Worm (Caenorhabditis elegans): ENCODE results near the gene T26H5.9.

Gene T26H5.9

ce11 chrV:15479825-15480224, 35.1 kb downstream of the T26H5.9 start:
- TF ChIP-seq scrt-1 (GFP tag; IDR thresholded peaks at IDR 0.05) (no peak), hmbx-1 (tag; optimal IDR thresholded peaks at IDR 0.05) (no peak), ceh-13 (GFP tag; optimal IDR thresholded peaks at IDR 0.05) (no peak), ceh-36 (tag; optimal IDR thresholded peaks at IDR 0.05) (no peak), aly-1 (tag; optimal IDR thresholded peaks at IDR 0.05) (no peak), ets-7 (tag; optimal IDR thresholded peaks at IDR 0.05) (no peak), hmg-4 (GFP tag; optimal IDR thresholded peaks at IDR 0.05) (no peak), ama-1 (optimal IDR thresholded peaks at IDR 0.05) (no peak), B0310.2 (tag; optimal IDR thresholded peaks at IDR 0.05) (no peak), hnd-1 (tag; optimal IDR thresholded peaks at IDR 0.05) (no peak), sea-1 (GFP tag; conservative IDR thresholded peaks at IDR 0.05) (no peak), tbx-37 (GFP tag; conservative IDR thresholded peaks at IDR 0.05) (no peak)

DNA sequence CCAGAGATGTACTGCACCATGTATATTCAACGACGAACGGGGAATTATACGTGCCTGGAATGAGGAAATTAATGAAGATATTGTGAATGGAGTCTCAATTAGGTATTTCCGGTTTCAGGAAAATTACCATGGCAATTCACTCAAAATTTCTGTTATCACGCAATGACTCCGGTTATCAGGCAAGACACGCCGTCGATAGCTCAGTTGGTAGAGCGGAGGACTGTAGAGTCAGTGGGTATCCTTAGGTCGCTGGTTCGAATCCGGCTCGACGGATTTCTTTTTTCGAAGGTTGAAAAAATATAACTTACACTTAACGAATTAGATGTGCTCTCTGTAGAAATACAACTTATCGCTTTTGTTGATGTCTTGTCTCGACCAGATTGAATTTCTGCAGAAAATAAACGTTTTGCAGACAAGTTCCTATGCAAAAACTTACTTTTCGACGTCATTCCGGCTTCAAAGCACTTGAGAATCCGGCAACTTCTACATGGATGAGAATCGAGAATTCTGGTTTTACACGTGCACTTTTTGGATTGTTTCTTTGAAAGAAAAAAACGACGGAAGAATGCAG, 35.9 kb downstream of the T26H5.9 start:
- TF ChIP-seq tbx-37 (GFP tag; conservative IDR thresholded peaks at IDR 0.05): no peak
- no peak for TF ChIP-seq hnd-1 (tag; optimal IDR thresholded peaks at IDR 0.05)
- no peak for TF ChIP-seq hmbx-1 (tag; optimal IDR thresholded peaks at IDR 0.05)
- no peak for TF ChIP-seq ceh-36 (tag; optimal IDR thresholded peaks at IDR 0.05)
- TF ChIP-seq pes-1 (GFP tag; IDR thresholded peaks at IDR 0.05): no peak
- no peak for TF ChIP-seq tbx-11 (GFP tag; IDR thresholded peaks at IDR 0.05)
- TF ChIP-seq ceh-13 (GFP tag; optimal IDR thresholded peaks at IDR 0.05): no peak
- no peak for TF ChIP-seq ets-7 (tag; optimal IDR thresholded peaks at IDR 0.05)
- no peak for TF ChIP-seq F13C5.2 (tag; optimal IDR thresholded peaks at IDR 0.05)
- no peak for TF ChIP-seq tra-4 (tag; optimal IDR thresholded peaks at IDR 0.05)

DNA sequence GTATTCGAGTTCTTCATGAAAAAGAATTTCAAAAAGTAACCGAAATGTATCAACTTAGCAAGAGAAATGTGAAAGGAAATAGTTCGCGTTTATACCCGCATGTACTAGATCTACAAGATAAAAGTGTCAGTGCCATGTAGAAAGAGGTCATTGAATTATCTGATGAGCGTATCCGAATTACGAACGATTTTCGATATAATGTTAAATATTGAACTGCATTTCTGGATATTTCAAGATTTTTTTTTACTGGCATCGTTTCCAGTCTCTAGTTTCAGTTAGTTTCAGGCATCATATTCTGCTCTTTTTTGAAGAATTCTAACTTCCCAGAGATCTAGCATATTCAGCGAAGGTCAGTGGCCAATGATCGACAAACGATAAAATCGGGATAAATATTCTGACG, 36.7 kb downstream of the T26H5.9 start, which contains the start of gene nhr-150:
TSS of gene nhr-150 (minus strand) at position 92 of the 400 bp plus-strand sequence.
- TF ChIP-seq ceh-13 (GFP tag; optimal IDR thresholded peaks at IDR 0.05) (no peak), sea-1 (GFP tag; conservative IDR thresholded peaks at IDR 0.05) (no peak), hnd-1 (tag; optimal IDR thresholded peaks at IDR 0.05) (no peak), ets-7 (tag; optimal IDR thresholded peaks at IDR 0.05) (no peak), tbx-11 (GFP tag; IDR thresholded peaks at IDR 0.05) (no peak)

DNA sequence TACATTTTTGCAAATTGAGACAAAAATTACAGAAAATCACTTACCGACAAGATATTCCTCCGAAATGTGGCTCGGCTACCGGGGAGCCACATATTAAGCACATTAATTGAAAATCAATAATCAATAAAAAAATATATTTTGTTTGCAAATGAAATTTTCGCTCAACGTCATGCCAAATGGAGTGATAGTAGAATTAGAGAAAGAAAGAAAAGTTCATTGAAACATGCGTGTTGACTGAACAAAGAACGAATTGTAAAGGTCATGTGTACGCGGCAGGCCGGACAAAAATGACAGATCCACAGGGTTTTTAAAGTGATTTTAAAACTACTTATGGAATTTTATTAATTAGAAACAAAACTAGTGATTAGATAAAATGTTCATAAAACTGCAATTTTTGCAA, 38.8 kb downstream of the T26H5.9 start:
- no peak for TF ChIP-seq ceh-36 (tag; optimal IDR thresholded peaks at IDR 0.05)
- TF ChIP-seq flt-1 (GFP tag; IDR thresholded peaks at IDR 0.05): no peak
- no peak for TF ChIP-seq ets-7 (tag; optimal IDR thresholded peaks at IDR 0.05)
- TF ChIP-seq B0310.2 (tag; optimal IDR thresholded peaks at IDR 0.05): no peak

- no peak for TF ChIP-seq pes-1 (GFP tag; IDR thresholded peaks at IDR 0.05)
- no peak for TF ChIP-seq hmg-4 (GFP tag; optimal IDR thresholded peaks at IDR 0.05)
- no peak for TF ChIP-seq ama-1 (optimal IDR thresholded peaks at IDR 0.05)
- no peak for TF ChIP-seq tbx-11 (GFP tag; IDR thresholded peaks at IDR 0.05)
- no peak for TF ChIP-seq tra-4 (tag; optimal IDR thresholded peaks at IDR 0.05)
- TF ChIP-seq B0310.2 (tag; optimal IDR thresholded peaks at IDR 0.05): no peak
- TF ChIP-seq ceh-13 (GFP tag; optimal IDR thresholded peaks at IDR 0.05): no peak
- TF ChIP-seq sea-1 (GFP tag; conservative IDR thresholded peaks at IDR 0.05): no peak
- TF ChIP-seq hmbx-1 (tag; optimal IDR thresholded peaks at IDR 0.05): no peak
- no peak for TF ChIP-seq ceh-36 (tag; optimal IDR thresholded peaks at IDR 0.05)
- TF ChIP-seq scrt-1 (GFP tag; IDR thresholded peaks at IDR 0.05): no peak
- TF ChIP-seq hnd-1 (tag; optimal IDR thresholded peaks at IDR 0.05): no peak
- TF ChIP-seq aly-1 (tag; optimal IDR thresholded peaks at IDR 0.05): no peak
- TF ChIP-seq F13C5.2 (tag; optimal IDR thresholded peaks at IDR 0.05): no peak
- TF ChIP-seq tbx-37 (GFP tag; conservative IDR thresholded peaks at IDR 0.05): no peak
- TF ChIP-seq flt-1 (GFP tag; IDR thresholded peaks at IDR 0.05): no peak
- TF ChIP-seq ets-7 (tag; optimal IDR thresholded peaks at IDR 0.05): no peak
These were observed 39.8 kb downstream of the T26H5.9 start, which contains the start of gene C06B8.3 for ce11 chrV:15484537-15484936. C06B8.3 (minus strand) TSS chrV:15484637.

DNA sequence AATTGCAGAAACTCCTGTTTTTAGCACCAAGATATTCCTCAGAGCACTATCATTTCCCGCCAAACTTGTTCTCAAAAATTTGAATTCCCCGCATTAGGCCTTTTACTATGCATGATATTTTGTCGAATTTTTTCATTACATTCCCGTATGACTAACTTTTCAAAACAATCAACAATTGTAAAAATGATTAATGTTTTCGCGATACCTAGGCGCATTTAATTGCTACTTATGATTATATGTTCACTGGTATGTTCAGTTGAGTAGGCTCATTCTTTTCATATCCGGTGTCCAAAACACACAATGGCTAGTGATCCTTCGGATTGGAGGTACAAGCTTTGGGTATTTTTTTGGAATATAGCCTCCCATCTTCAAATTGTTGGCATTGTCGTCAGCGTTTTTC, 43.0 kb downstream of the T26H5.9 start, which contains the start of gene srw-21:
TSS of gene srw-21 (plus strand) at position 301 of the 400 bp plus-strand sequence.
- TF ChIP-seq hmbx-1 (tag; optimal IDR thresholded peaks at IDR 0.05) (no peak), ama-1 (optimal IDR thresholded peaks at IDR 0.05) (no peak), scrt-1 (GFP tag; IDR thresholded peaks at IDR 0.05) (no peak)

DNA sequence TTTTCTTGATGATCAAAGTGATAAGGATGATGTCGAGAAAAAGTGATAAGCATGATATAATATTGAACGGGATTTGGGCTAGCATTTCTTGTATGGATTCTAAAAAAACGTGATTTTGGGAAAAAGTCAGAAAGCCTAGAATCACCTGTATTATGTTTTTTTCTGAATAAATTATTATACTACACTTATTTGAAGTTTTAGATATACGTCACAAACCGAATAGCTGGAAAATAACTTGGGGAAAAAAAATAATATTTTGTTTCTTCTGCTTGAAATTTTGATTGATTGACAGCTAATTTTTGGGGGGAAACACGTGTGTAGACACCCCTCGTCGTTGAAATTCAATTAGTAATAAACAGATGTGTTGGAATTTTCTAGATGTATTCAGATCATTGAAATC, 47.8 kb downstream of the T26H5.9 start, which contains the start of gene str-264:
TSS of gene str-264 (minus strand) at position 101 of the 400 bp plus-strand sequence.
- TF ChIP-seq aly-1 (tag; optimal IDR thresholded peaks at IDR 0.05) (no peak), hnd-1 (tag; optimal IDR thresholded peaks at IDR 0.05) (no peak), B0310.2 (tag; optimal IDR thresholded peaks at IDR 0.05) (no peak), ceh-13 (GFP tag; optimal IDR thresholded peaks at IDR 0.05) (no peak), sea-1 (GFP tag; conservative IDR thresholded peaks at IDR 0.05) (no peak), ceh-36 (tag; optimal IDR thresholded peaks at IDR 0.05) (no peak), tra-4 (tag; optimal IDR thresholded peaks at IDR 0.05) (no peak), hmg-4 (GFP tag; optimal IDR thresholded peaks at IDR 0.05) (no peak), F13C5.2 (tag; optimal IDR thresholded peaks at IDR 0.05) (no peak), hmbx-1 (tag; optimal IDR thresholded peaks at IDR 0.05) (no peak), tbx-11 (GFP tag; IDR thresholded peaks at IDR 0.05) (no peak), pes-1 (GFP tag; IDR thresholded peaks at IDR 0.05) (no peak), scrt-1 (GFP tag; IDR thresholded peaks at IDR 0.05) (no peak), ets-7 (tag; optimal IDR thresholded peaks at IDR 0.05) (no peak), ama-1 (optimal IDR thresholded peaks at IDR 0.05) (no peak), flt-1 (GFP tag; IDR thresholded peaks at IDR 0.05) (no peak)

DNA sequence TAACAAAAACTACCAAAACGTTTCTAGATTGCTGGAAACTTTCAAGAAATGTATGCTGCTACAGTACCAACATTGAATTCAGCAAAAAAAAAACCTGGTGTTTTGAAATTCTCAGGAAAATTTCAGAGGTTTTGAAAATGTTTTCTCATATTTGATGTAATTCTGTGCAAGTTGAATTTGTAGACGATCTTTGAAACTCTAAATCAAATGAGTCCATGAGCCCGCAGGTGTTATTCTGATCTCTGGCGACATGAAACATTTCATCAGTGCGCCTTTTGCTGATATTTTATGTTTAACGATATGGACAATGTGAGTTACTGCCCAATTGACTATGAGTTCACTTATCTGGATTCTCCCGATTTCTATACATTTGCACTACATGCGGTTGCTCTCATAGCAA, 49.0 kb downstream of the T26H5.9 start, which contains the start of gene srh-218:
TSS of gene srh-218 (plus strand) at position 301 of the 400 bp plus-strand sequence.
- TF ChIP-seq sea-1 (GFP tag; conservative IDR thresholded peaks at IDR 0.05) (no peak), ceh-13 (GFP tag; optimal IDR thresholded peaks at IDR 0.05) (no peak), hmbx-1 (tag; optimal IDR thresholded peaks at IDR 0.05) (no peak), ets-7 (tag; optimal IDR thresholded peaks at IDR 0.05) (no peak)

Data from whole organism, early embryonic.